Fruit fly (Drosophila melanogaster) whole organism, embryonic: ENCODE results near the gene CG6675.

ENCODE experiments used
- mam ChIP-seq: fragments of 200-800 bp; sonication (Bioruptor generic); optimal IDR thresholded peaks from 3 replicates; lab custom pipeline; 2016; ENCODE audit warnings: missing biosample characterization, missing genetic modification characterization

The CG6675 gene

DNA sequence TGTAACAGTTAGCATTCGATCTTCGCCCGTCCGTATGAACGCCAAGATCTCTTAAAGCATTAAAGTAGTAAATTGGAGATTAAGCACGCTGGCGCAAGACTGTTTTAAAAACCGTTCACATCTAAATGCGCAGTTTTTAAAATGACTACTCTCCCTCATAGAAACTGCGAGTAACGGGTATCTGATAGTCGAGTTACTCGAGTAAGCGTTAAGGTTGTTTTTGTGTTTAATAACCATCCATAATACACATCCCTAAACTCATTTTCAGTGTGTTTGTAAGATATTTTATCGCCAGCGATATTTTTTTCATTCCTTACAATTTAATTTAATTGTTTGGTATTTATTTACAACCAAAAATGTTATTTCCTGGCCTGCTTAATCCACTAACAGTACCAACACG is 51.0 kb downstream of the CG6675 start (continued):
- no peak for TF ChIP-seq mam (GFP tag; lab: Kevin White, UChicago)
